Worm (Caenorhabditis elegans): ENCODE data around the gene wrk-1.

DNA sequence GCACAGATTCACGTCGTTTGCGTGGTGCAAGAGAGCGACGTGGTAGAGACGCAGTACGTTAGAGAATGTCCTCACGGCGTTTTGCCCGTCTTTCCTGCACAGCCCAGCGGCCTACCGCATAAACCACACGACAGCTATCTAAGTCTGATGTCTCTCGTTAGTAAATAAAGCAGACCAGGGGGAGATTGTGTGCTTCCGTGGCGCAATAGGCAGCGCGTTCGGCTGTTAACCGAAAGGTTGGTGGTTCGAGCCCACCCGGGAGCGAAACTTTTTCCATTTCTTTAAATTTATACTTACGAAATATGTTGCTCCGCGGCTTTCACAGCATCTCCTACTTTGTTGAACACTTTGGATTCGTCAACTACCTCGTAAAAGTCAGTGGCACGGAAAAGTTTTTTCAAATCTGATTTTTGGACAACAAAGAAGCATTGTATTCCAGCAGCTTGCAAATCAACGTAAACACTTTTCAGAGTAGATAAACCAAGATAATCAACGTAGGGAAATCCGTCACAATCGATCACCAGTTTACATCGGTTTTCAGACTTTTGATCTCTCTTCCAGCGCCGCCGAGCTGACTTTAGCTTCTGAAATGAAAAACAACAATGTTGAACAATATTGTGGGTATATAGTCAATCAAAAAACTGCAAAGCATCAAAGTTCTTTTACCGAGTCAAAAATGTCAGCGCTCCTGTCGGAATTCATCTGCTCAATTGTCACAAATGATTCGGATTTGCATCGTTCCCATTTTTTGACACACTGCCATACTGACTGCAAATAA lies 12.1 kb upstream of the wrk-1 start:
- TF ChIP-seq ama-1 (optimal IDR thresholded peaks at IDR 0.05) (no peak), ets-7 (tag; optimal IDR thresholded peaks at IDR 0.05) (peak; percentile 93), ceh-13 (GFP tag; optimal IDR thresholded peaks at IDR 0.05) (peak; percentile 90), hmbx-1 (tag; optimal IDR thresholded peaks at IDR 0.05) (peak; percentile 87), tbx-11 (GFP tag; IDR thresholded peaks at IDR 0.05) (peak; percentile 96)

All from whole organism, early embryonic.